Worm (Caenorhabditis elegans): ENCODE measurements around the gene Y42H9AR.5.

Gene Y42H9AR.5

ce11 chrIV:8066598-8066997 is 35.7 kb upstream of the Y42H9AR.5 start (continued):
- TF ChIP-seq hmg-1.1 (GFP tag; IDR thresholded peaks at IDR 0.05) (peak; percentile 78), pha-4 (GFP tag; IDR thresholded peaks at IDR 0.05) (peak; percentile 30; the same call in 1 of the 2 replicates), pha-4 (tag; optimal IDR thresholded peaks at IDR 0.05) (no peak)

- TF ChIP-seq ama-1 (optimal IDR thresholded peaks at IDR 0.05) (no peak), snpc-4 (tag; optimal IDR thresholded peaks at IDR 0.05) (no peak), lin-15B (tag; optimal IDR thresholded peaks at IDR 0.05) (no peak), pqm-1 (tag; optimal IDR thresholded peaks at IDR 0.05) (no peak), nhr-25 (tag; optimal IDR thresholded peaks at IDR 0.05; ENCODE audit: borderline replicate concordance, insufficient read depth) (no peak), ztf-7 (tag; optimal IDR thresholded peaks at IDR 0.05) (no peak), mep-1 (tag; optimal IDR thresholded peaks at IDR 0.05) (peak; percentile 35), nhr-76 (tag; optimal IDR thresholded peaks at IDR 0.05) (no peak), lin-13 (GFP tag; optimal IDR thresholded peaks at IDR 0.05) (no peak), cey-2 (tag; optimal IDR thresholded peaks at IDR 0.05; ENCODE audit: borderline replicate concordance, insufficient read depth) (no peak), mdl-1 (tag; optimal IDR thresholded peaks at IDR 0.05) (no peak), fkh-10 (GFP tag; optimal IDR thresholded peaks at IDR 0.05) (no peak), Y5F2A.4 (GFP tag; optimal IDR thresholded peaks at IDR 0.05) (no peak), set-16 (GFP tag; IDR thresholded peaks at IDR 0.05) (peak; percentile 69), aha-1 (tag) (no peak), dmd-8 (GFP tag; IDR thresholded peaks at IDR 0.05) (no peak), hlh-11 (tag; optimal IDR thresholded peaks at IDR 0.05) (peak; percentile 9), unc-130 (GFP tag; optimal IDR thresholded peaks at IDR 0.05) (no peak), mes-2 (tag; optimal IDR thresholded peaks at IDR 0.05; ENCODE audit: poor library complexity, severe bottlenecking) (peak; percentile 49), ctbp-1 (GFP tag; IDR thresholded peaks at IDR 0.05) (no peak), lin-38 (GFP tag; IDR thresholded peaks at IDR 0.05) (no peak), F10B5.3 (tag; optimal IDR thresholded peaks at IDR 0.05) (no peak), hlh-30 (tag; optimal IDR thresholded peaks at IDR 0.05; ENCODE audit: insufficient read depth) (no peak), ztf-11 (tag; optimal IDR thresholded peaks at IDR 0.05) (no peak), dmd-9 (GFP tag; IDR thresholded peaks at IDR 0.05) (no peak), nhr-48 (tag; optimal IDR thresholded peaks at IDR 0.05) (no peak), hmg-1.1 (GFP tag; IDR thresholded peaks at IDR 0.05) (peak; percentile 42; the same call in 1 of the 2 replicates), nhr-237 (tag; optimal IDR thresholded peaks at IDR 0.05) (no peak), zip-2 (tag; optimal IDR thresholded peaks at IDR 0.05) (no peak), lim-7 (GFP tag; IDR thresholded peaks at IDR 0.05) (no peak), nhr-42 (GFP tag; IDR thresholded peaks at IDR 0.05) (no peak), nhr-10 (tag; optimal IDR thresholded peaks at IDR 0.05) (no peak), ceh-32 (tag; optimal IDR thresholded peaks at IDR 0.05; ENCODE audit: poor library complexity) (no peak), daf-16 (GFP tag; optimal IDR thresholded peaks at IDR 0.05) (no peak), daf-16 (tag; optimal IDR thresholded peaks at IDR 0.05) (no peak), Y48G9A.11 (GFP tag; IDR thresholded peaks at IDR 0.05) (no peak), pha-4 (GFP tag; IDR thresholded peaks at IDR 0.05) (no peak), pha-4 (tag; optimal IDR thresholded peaks at IDR 0.05) (no peak), daf-8 (GFP tag; IDR thresholded peaks at IDR 0.05) (no peak), mxl-2 (GFP tag; conservative IDR thresholded peaks at IDR 0.05) (no peak), fos-1 (tag; optimal IDR thresholded peaks at IDR 0.05) (no peak), egl-43 (GFP tag; IDR thresholded peaks at IDR 0.05) (no peak), F37D6.2 (tag; optimal IDR thresholded peaks at IDR 0.05) (no peak), attf-4 (tag; optimal IDR thresholded peaks at IDR 0.05) (no peak), dve-1 (tag; optimal IDR thresholded peaks at IDR 0.05; ENCODE audit: insufficient read depth) (no peak), mxl-3 (GFP tag; optimal IDR thresholded peaks at IDR 0.05) (peak; percentile 7), nhr-111 (GFP tag; optimal IDR thresholded peaks at IDR 0.05) (no peak), lin-39 (tag; optimal IDR thresholded peaks at IDR 0.05) (no peak), nhr-11 (tag; optimal IDR thresholded peaks at IDR 0.05) (no peak), nhr-102 (tag; optimal IDR thresholded peaks at IDR 0.05) (no peak)
Measured at ce11 chrIV:8067745-8068144, 34.6 kb upstream of the Y42H9AR.5 start.

Data from whole organism, L4 larva.